Fruit fly (Drosophila melanogaster) whole organism, embryonic: ENCODE measurements around the gene fd96Ca.

ENCODE experiments used
- Asciz ChIP-seq: fragments of 200-800 bp; sonication (Bioruptor generic); optimal IDR thresholded peaks from 2 replicates; lab custom pipeline; 2017; ENCODE audit warnings: missing biosample characterization, mild to moderate bottlenecking, missing genetic modification characterization, missing genetic modification reagents
- Awh ChIP-seq: fragments of 200-800 bp; sonication (Bioruptor generic); IDR thresholded peaks from 2 replicates; pipeline ENCODE4, ENCODE4 v1.3.6; 2022; ENCODE audit warnings: missing biosample characterization, missing genetic modification characterization
- CG11085 ChIP-seq: fragments of 200-800 bp; sonication (Bioruptor generic); IDR thresholded peaks from 2 replicates; pipeline ENCODE4 v1.3.6; 2022; ENCODE audit warnings: missing biosample characterization, missing genetic modification characterization
- CG11247 ChIP-seq: fragments of 200-800 bp; sonication (Bioruptor generic); IDR thresholded peaks from 2 replicates; pipeline ENCODE4 v1.3.6; 2022; ENCODE audit warnings: missing biosample characterization, missing genetic modification characterization
- CG12236 ChIP-seq: fragments of 200-800 bp; sonication (Bioruptor generic); optimal IDR thresholded peaks from 2 replicates; lab custom pipeline; 2016; ENCODE audit warnings: missing biosample characterization, missing genetic modification characterization
- CG1233 ChIP-seq: fragments of 200-800 bp; sonication (Bioruptor generic); optimal IDR thresholded peaks from 4 replicates; lab custom pipeline; 2018; ENCODE audit warnings: missing biosample characterization, mild to moderate bottlenecking, missing genetic modification characterization
- CG15479 ChIP-seq: fragments of 200-800 bp; sonication (Bioruptor generic); optimal IDR thresholded peaks from 3 replicates; lab custom pipeline; 2019; ENCODE audit warnings: missing biosample characterization, mild to moderate bottlenecking, missing genetic modification characterization, moderate library complexity
- CG1603 ChIP-seq: fragments of 200-800 bp; sonication (Bioruptor generic); optimal IDR thresholded peaks from 2 replicates; lab custom pipeline; 2019; ENCODE audit warnings: missing biosample characterization, mild to moderate bottlenecking, missing genetic modification characterization, moderate library complexity
- CG16779 ChIP-seq: fragments of 200-800 bp; sonication (Bioruptor generic); IDR thresholded peaks from 2 replicates; pipeline ENCODE4 v1.3.6; 2022; ENCODE audit warnings: missing biosample characterization, missing genetic modification characterization
- CG18476 ChIP-seq: fragments of 200-800 bp; sonication (Bioruptor generic); optimal IDR thresholded peaks from 2 replicates; lab custom pipeline; 2016; ENCODE audit warnings: missing biosample characterization, mild to moderate bottlenecking, missing genetic modification characterization
- CG33557 ChIP-seq: fragments of 200-800 bp; sonication (Bioruptor generic); optimal IDR thresholded peaks from 2 replicates; lab custom pipeline; 2019; ENCODE audit warnings: missing biosample characterization, mild to moderate bottlenecking, missing genetic modification characterization, moderate library complexity
- CG34224 ChIP-seq: fragments of 200-800 bp; sonication (Bioruptor generic); IDR thresholded peaks from 3 replicates; pipeline ENCODE4 v1.3.6; 2022; ENCODE audit warnings: missing biosample characterization, missing genetic modification characterization; ENCODE audit not compliant: partially characterized antibody
- CG34422 ChIP-seq: fragments of 200-800 bp; sonication (Bioruptor generic); IDR thresholded peaks from 3 replicates; pipeline ENCODE4 v1.3.6; 2022; ENCODE audit warnings: missing biosample characterization, missing genetic modification characterization
- CG42726 ChIP-seq: fragments of 200-800 bp; sonication (Bioruptor generic); IDR thresholded peaks from 2 replicates; pipeline ENCODE4 v1.3.6; 2022; ENCODE audit warnings: missing biosample characterization, missing genetic modification characterization; ENCODE audit not compliant: partially characterized antibody
- CG4854 ChIP-seq: fragments of 200-800 bp; sonication (Bioruptor generic); optimal IDR thresholded peaks from 2 replicates; lab custom pipeline; 2016; ENCODE audit warnings: missing biosample characterization, missing genetic modification characterization, inconsistent platforms
- CG5953 ChIP-seq: fragments of 200-800 bp; sonication (Bioruptor generic); IDR thresholded peaks from 2 replicates; pipeline ENCODE4 v1.3.6; 2022; ENCODE audit warnings: missing biosample characterization, missing genetic modification characterization
- CG6689 ChIP-seq: fragments of 200-800 bp; sonication (Bioruptor generic); IDR thresholded peaks from 2 replicates; pipeline ENCODE4 v1.3.6; 2022; ENCODE audit warnings: missing biosample characterization, missing genetic modification characterization
- CG7745 ChIP-seq: fragments of 200-800 bp; sonication (Bioruptor generic); optimal IDR thresholded peaks from 2 replicates; lab custom pipeline; 2018; ENCODE audit warnings: missing biosample characterization, mild to moderate bottlenecking, missing genetic modification characterization, moderate library complexity
- CG9727 ChIP-seq: fragments of 200-800 bp; sonication (Bioruptor generic); optimal IDR thresholded peaks from 3 replicates; lab custom pipeline; 2017; ENCODE audit warnings: missing biosample characterization, mild to moderate bottlenecking, missing genetic modification characterization
- CHES-1-like ChIP-seq: fragments of 200-800 bp; sonication (Bioruptor generic); optimal IDR thresholded peaks from 2 replicates; lab custom pipeline; 2016; ENCODE audit warnings: missing biosample characterization, missing genetic modification characterization
- CoRest ChIP-seq: fragments of 200-800 bp; sonication (Bioruptor generic); optimal IDR thresholded peaks from 3 replicates; lab custom pipeline; 2018; ENCODE audit warnings: missing biosample characterization, mild to moderate bottlenecking, missing genetic modification characterization, moderate library complexity
- Dp ChIP-seq: fragments of 200-800 bp; sonication (Bioruptor generic); optimal IDR thresholded peaks from 2 replicates; lab custom pipeline; 2018; ENCODE audit warnings: missing biosample characterization, mild to moderate bottlenecking, missing genetic modification characterization, moderate library complexity
- Fer1 ChIP-seq: fragments of 200-800 bp; sonication (Bioruptor generic); optimal IDR thresholded peaks from 2 replicates; lab custom pipeline; 2017; ENCODE audit warnings: missing biosample characterization, mild to moderate bottlenecking, missing genetic modification characterization
- HLH3B ChIP-seq: fragments of 200-800 bp; sonication (Bioruptor generic); IDR thresholded peaks from 2 replicates; pipeline ENCODE4 v1.3.6; 2022; ENCODE audit warnings: missing biosample characterization, missing genetic modification characterization
- HLHmδ ChIP-seq: fragments of 200-800 bp; sonication (Bioruptor generic); optimal IDR thresholded peaks from 2 replicates; lab custom pipeline; 2018; ENCODE audit warnings: missing biosample characterization, mild to moderate bottlenecking, missing genetic modification characterization, moderate library complexity
- Meics ChIP-seq: fragments of 200-800 bp; sonication (Bioruptor generic); optimal IDR thresholded peaks from 2 replicates; lab custom pipeline; 2017; ENCODE audit warnings: missing biosample characterization, mild to moderate bottlenecking, missing genetic modification characterization
- Mrtf ChIP-seq: fragments of 200-800 bp; sonication (Bioruptor generic); IDR thresholded peaks from 3 replicates; pipeline ENCODE4 v1.3.6; 2022; ENCODE audit warnings: missing biosample characterization, missing genetic modification characterization
- Sry-β ChIP-seq: fragments of 200-800 bp; sonication (Bioruptor generic); optimal IDR thresholded peaks from 2 replicates; lab custom pipeline; 2018; ENCODE audit warnings: missing biosample characterization, mild to moderate bottlenecking, missing genetic modification characterization, moderate library complexity
- Ssrp ChIP-seq: fragments of 200-800 bp; sonication (Bioruptor generic); optimal IDR thresholded peaks from 2 replicates; lab custom pipeline; 2018; ENCODE audit warnings: missing biosample characterization, mild to moderate bottlenecking, missing genetic modification characterization, moderate library complexity
- Usf ChIP-seq: fragments of 200-800 bp; sonication (Bioruptor generic); optimal IDR thresholded peaks from 2 replicates; lab custom pipeline; 2017; ENCODE audit warnings: missing genotype, missing biosample characterization, missing genetic modification characterization
- ab ChIP-seq: fragments of 200-800 bp; sonication (Bioruptor generic); optimal IDR thresholded peaks from 2 replicates; lab custom pipeline; 2016; ENCODE audit warnings: missing biosample characterization, missing genetic modification characterization
- abd-A ChIP-seq: fragments of 200-800 bp; sonication (Bioruptor generic); optimal IDR thresholded peaks from 3 replicates; lab custom pipeline; 2019; ENCODE audit warnings: missing biosample characterization, mild to moderate bottlenecking, missing genetic modification characterization, moderate library complexity
- bbx ChIP-seq: fragments of 200-800 bp; sonication (Bioruptor generic); IDR thresholded peaks from 2 replicates; pipeline ENCODE4 v1.3.6; 2022; ENCODE audit warnings: missing biosample characterization, missing genetic modification characterization; ENCODE audit not compliant: partially characterized antibody
- crp ChIP-seq, 2 experiments: fragments of 200-800 bp; sonication (Bioruptor generic); optimal IDR thresholded peaks; 2 replicates in 1 of 2; 3 replicates in 1 of 2; lab custom pipeline; 2017; ENCODE audit warnings: missing biosample characterization in 2 of 2, missing genetic modification characterization in 2 of 2, mild to moderate bottlenecking in 1 of 2, moderate library complexity in 1 of 2
- danr ChIP-seq: fragments of 200-800 bp; sonication (Bioruptor generic); IDR thresholded peaks from 2 replicates; pipeline ENCODE4 v1.3.6; 2022; ENCODE audit warnings: missing biosample characterization, missing genetic modification characterization
- fru ChIP-seq: fragments of >200 bp; optimal IDR thresholded peaks from 2 replicates; lab custom pipeline; 2017
- gcm2 ChIP-seq: fragments of 200-800 bp; sonication (Bioruptor generic); optimal IDR thresholded peaks from 2 replicates; lab custom pipeline; 2016; ENCODE audit warnings: missing biosample characterization, missing genetic modification characterization
- gsb-n ChIP-seq: fragments of 200-800 bp; sonication (Bioruptor generic); optimal IDR thresholded peaks from 3 replicates; lab custom pipeline; 2018; ENCODE audit warnings: missing biosample characterization, mild to moderate bottlenecking, missing genetic modification characterization
- luna ChIP-seq: fragments of 200-800 bp; sonication (Bioruptor generic); optimal IDR thresholded peaks from 2 replicates; lab custom pipeline; 2016; ENCODE audit warnings: missing biosample characterization, missing genetic modification characterization
- nmo ChIP-seq: fragments of 200-800 bp; sonication (Bioruptor generic); optimal IDR thresholded peaks from 2 replicates; lab custom pipeline; 2018; ENCODE audit warnings: missing biosample characterization, mild to moderate bottlenecking, missing genetic modification characterization, moderate library complexity
- onecut ChIP-seq: fragments of 200-800 bp; sonication (Bioruptor generic); IDR thresholded peaks from 2 replicates; pipeline ENCODE4 v1.3.6; 2022; ENCODE audit warnings: missing biosample characterization, missing genetic modification characterization
- p53 ChIP-seq: fragments of 200-800 bp; sonication (Bioruptor generic); optimal IDR thresholded peaks from 2 replicates; lab custom pipeline; 2016; ENCODE audit warnings: missing biosample characterization, missing genetic modification characterization
- pfk ChIP-seq: fragments of 200-800 bp; sonication (Bioruptor generic); optimal IDR thresholded peaks from 2 replicates; lab custom pipeline; 2018; ENCODE audit warnings: missing biosample characterization, mild to moderate bottlenecking, missing genetic modification characterization, moderate library complexity
- pzg ChIP-seq: fragments of 200-800 bp; sonication (Bioruptor generic); optimal IDR thresholded peaks from 3 replicates; lab custom pipeline; 2018; ENCODE audit warnings: missing biosample characterization, mild to moderate bottlenecking, missing genetic modification characterization, moderate library complexity
- rib ChIP-seq: fragments of 200-800 bp; sonication (Bioruptor generic); IDR thresholded peaks from 2 replicates; pipeline ENCODE4 v1.3.6; 2022; ENCODE audit warnings: missing biosample characterization, missing genetic modification characterization
- sima ChIP-seq: fragments of 200-800 bp; sonication (Bioruptor generic); optimal IDR thresholded peaks from 2 replicates; lab custom pipeline; 2016; ENCODE audit warnings: missing biosample characterization, missing genetic modification characterization
- ssp ChIP-seq: fragments of 200-800 bp; sonication (Bioruptor generic); IDR thresholded peaks from 2 replicates; pipeline ENCODE4 v1.3.6; 2022; ENCODE audit warnings: missing biosample characterization, missing genetic modification characterization
- tna ChIP-seq: fragments of 200-800 bp; sonication (Bioruptor generic); IDR thresholded peaks from 2 replicates; pipeline ENCODE4 v1.3.6; 2022; ENCODE audit warnings: missing biosample characterization, missing genetic modification characterization; ENCODE audit not compliant: partially characterized antibody
- zen ChIP-seq: fragments of 200-800 bp; sonication (Bioruptor generic); optimal IDR thresholded peaks from 3 replicates; lab custom pipeline; 2018; ENCODE audit warnings: missing biosample characterization, mild to moderate bottlenecking, missing genetic modification characterization, moderate library complexity

The fd96Ca gene

dm6 chr3R:25049742-25050517, 32.6 kb upstream of the fd96Ca start (continued):
- TF ChIP-seq CG15479 (GFP tag; lab: Kevin White, UChicago) (peak; percentile 65), Asciz (GFP tag; lab: Kevin White, UChicago) (peak; percentile 17), ssp (GFP tag; lab: Robert Waterston, UW) (no peak), CG1603 (tag; lab: Kevin White, UChicago) (peak; percentile 8), Mrtf (GFP tag; lab: Robert Waterston, UW) (no peak), CG5953 (GFP tag; lab: Robert Waterston, UW) (no peak), CG11085 (no peak), Ssrp (no peak), CG11247 (no peak), CG9727 (GFP tag; lab: Kevin White, UChicago) (no peak), Meics (GFP tag; lab: Kevin White, UChicago) (peak; percentile 42), danr (GFP tag; lab: Robert Waterston, UW) (no peak), CG18476 (GFP tag; lab: Kevin White, UChicago) (no peak), CG42726 (GFP tag; lab: Robert Waterston, UW) (no peak), gsb-n (tag; lab: Kevin White, UChicago) (no peak), Usf (GFP tag; lab: Kevin White, UChicago) (no peak), sima (GFP tag; lab: Kevin White, UChicago) (no peak), luna (GFP tag; lab: Kevin White, UChicago) (no peak), bbx (GFP tag; lab: Robert Waterston, UW) (no peak), ab (no peak), onecut (GFP tag; lab: Robert Waterston, UW) (peak; percentile 46; the same call in 1 of the 2 replicates), gcm2 (GFP tag; lab: Kevin White, UChicago) (peak; percentile 27), HLHmδ (peak; percentile 73), pfk (GFP tag; lab: Kevin White, UChicago) (peak; percentile 94), CG12236 (GFP tag; lab: Kevin White, UChicago) (no peak), CG4854 (no peak), CG16779 (no peak), abd-A (tag; lab: Kevin White, UChicago) (peak; percentile 80), rib (no peak), CG1233 (GFP tag; lab: Kevin White, UChicago) (no peak), CG7745 (tag; lab: Kevin White, UChicago) (peak; percentile 38), Awh (GFP tag; lab: Robert Waterston, UW) (no peak), Sry-β (peak; percentile 40), Dp (GFP tag; lab: Kevin White, UChicago) (peak; percentile 31), fru (lab: Kevin White, UChicago) (no peak), nmo (GFP tag; lab: Kevin White, UChicago) (no peak), pzg (GFP tag; lab: Kevin White, UChicago) (peak; percentile 32), p53 (GFP tag; lab: Kevin White, UChicago) (peak; percentile 42), zen (tag; lab: Kevin White, UChicago) (no peak), HLH3B (GFP tag; lab: Robert Waterston, UW) (no peak), CoRest (tag; lab: Kevin White, UChicago) (peak; percentile 14), CG34422 (GFP tag; lab: Robert Waterston, UW) (no peak), CG34224 (GFP tag; lab: Robert Waterston, UW) (no peak), CG6689 (GFP tag; lab: Robert Waterston, UW) (no peak), CG33557 (peak; percentile 30), CHES-1-like (GFP tag; lab: Kevin White, UChicago) (peak; percentile 10), Fer1 (GFP tag; lab: Kevin White, UChicago) (peak; percentile 70), tna (GFP tag; lab: Robert Waterston, UW) (no peak), crp (GFP tag; optimal IDR thresholded peaks at IDR 0.05; lab: Kevin White, UChicago) (peak in 1 of 2 experiments; percentile 56)
